Fruit fly (Drosophila melanogaster): ENCODE data around the gene CG32486.

CG32486 gene

DNA sequence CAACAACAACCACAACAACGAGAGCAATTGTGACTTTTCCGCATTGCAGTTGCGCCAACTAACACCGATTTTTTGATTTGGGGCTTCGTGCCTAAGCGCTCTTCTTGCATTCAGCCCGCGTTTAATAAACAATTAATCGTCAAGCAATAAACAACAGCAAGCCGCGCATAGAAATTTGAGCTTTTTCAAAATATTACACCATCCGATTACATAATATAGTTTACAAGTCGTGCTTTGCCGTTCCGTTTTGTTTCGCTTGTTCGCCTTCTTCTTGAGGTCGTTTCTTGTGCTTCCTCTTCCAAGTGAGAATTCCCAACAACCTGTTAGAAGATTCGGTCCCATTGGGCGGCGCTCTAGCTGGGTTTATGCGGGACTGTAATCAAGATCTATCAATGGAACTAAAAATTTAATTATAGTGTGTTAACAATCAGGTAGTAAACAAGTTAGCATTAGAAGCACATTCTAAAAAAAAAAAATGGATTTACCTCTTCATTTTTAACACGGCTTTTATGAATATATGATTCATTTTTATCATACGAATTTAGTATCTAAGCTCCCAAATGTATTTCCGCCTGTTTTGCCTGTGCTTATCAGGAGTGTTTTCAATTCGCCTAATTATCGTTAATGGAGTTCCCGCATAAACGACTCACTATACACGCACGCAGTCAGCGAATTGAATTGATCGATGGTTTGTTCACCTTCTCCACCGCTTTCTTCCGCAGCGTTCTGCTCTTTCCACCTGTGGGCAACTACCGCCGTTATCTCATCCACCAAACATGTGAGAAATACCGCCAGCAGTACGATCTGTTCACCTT lies 34.7 kb downstream of the CG32486 start (continued):
- TF ChIP-seq CG1602 (GFP tag; optimal IDR thresholded peaks at IDR 0.05) (peak; percentile 55), gce (GFP tag; IDR thresholded peaks at IDR 0.05) (peak; percentile 60; the same call in 1 of the 3 replicates), chn (GFP tag; optimal IDR thresholded peaks at IDR 0.05) (peak; percentile 54), hb (GFP tag; IDR thresholded peaks at IDR 0.05; ENCODE audit: partially characterized antibody) (no peak), CG12942 (GFP tag; optimal IDR thresholded peaks at IDR 0.05) (peak; percentile 48), Mes4 (GFP tag; optimal IDR thresholded peaks at IDR 0.05) (peak; percentile 64), chinmo (GFP tag; IDR thresholded peaks at IDR 0.05; ENCODE audit: partially characterized antibody) (peak; percentile 74; the same call in 2 of the 4 replicates), Atf6 (GFP tag; IDR thresholded peaks at IDR 0.05) (peak; percentile 90), CG42726 (GFP tag; IDR thresholded peaks at IDR 0.05; ENCODE audit: partially characterized antibody) (no peak), CG5180 (GFP tag; optimal IDR thresholded peaks at IDR 0.05) (peak; percentile 77), Myb (GFP tag; optimal IDR thresholded peaks at IDR 0.05) (peak; percentile 21), CG43689 (GFP tag; IDR thresholded peaks at IDR 0.05) (peak; percentile 37; the same call in 1 of the 2 replicates), Dll (GFP tag; IDR thresholded peaks at IDR 0.05; ENCODE audit: partially characterized antibody) (0 out of 4 replicates have a peak, but pooled peaks have one; percentile 29)

DNA sequence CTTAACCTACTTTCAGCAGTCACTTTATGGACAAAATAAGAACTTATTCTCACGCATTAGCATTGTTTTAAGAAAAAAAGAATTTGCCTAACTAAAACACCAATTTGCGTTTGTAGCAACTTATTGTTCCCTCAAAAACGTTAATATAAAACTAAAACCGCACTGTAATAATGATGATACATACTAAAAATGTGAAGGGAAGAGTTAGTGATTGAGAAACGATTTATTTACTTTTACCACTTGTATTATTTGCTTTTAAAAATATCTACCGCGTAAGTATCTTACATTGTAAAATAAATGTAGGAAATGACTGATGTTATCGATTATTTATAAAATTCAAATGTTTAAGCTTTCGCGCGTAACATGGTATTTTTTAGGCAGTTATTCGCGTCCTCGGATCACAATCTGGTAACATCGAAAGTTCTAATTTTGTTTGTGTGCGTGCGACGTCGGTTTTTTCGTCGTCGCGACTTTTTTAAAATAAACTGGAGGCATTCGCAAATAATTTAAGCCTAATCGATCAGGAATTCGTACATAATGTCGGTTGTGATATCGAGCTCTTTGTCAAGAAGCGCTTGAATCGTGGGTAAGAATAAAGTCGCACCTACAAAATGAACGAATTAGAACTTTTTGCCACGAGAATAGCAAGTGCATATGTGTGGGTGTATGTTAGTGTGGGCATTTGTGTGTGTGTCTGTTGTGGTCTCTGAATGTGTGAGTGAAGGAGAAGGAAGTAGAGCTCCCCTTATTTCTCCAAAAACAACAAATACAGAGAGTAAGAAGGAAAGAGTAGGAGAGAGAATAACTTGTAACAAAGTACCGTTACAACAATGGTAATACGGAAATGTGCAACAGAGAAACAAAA lies 35.6 kb downstream of the CG32486 start, which contains the start of gene CG2162:
TSS of gene CG2162 (plus strand) at position 418 of the 865 bp plus-strand sequence.
- TF ChIP-seq CTCF (GFP tag; optimal IDR thresholded peaks at IDR 0.05) (peak; percentile 23), Blimp-1 (GFP tag; optimal IDR thresholded peaks at IDR 0.05) (no peak), CG18011 (GFP tag; optimal IDR thresholded peaks at IDR 0.05) (no peak), Ptx1 (GFP tag; IDR thresholded peaks at IDR 0.05) (no peak), CG13894 (tag; optimal IDR thresholded peaks at IDR 0.05) (peak; percentile 27), BEAF-32 (GFP tag; optimal IDR thresholded peaks at IDR 0.05) (peak; percentile 39), HmgZ (tag; optimal IDR thresholded peaks at IDR 0.05) (peak; percentile 35), nau (GFP tag; optimal IDR thresholded peaks at IDR 0.05) (no peak), gro (GFP tag; optimal IDR thresholded peaks at IDR 0.05) (peak; percentile 34), CG10543 (GFP tag; optimal IDR thresholded peaks at IDR 0.05) (peak; percentile 4), hkb (optimal IDR thresholded peaks at IDR 0.05) (no peak), hkb (GFP tag; IDR thresholded peaks at IDR 0.05) (no peak), Aef1 (GFP tag; IDR thresholded peaks at IDR 0.05) (peak; percentile 57), eve (GFP tag; optimal IDR thresholded peaks at IDR 0.05) (peak in 1 of 2 experiments; percentile 82), CG2116 (GFP tag; optimal IDR thresholded peaks at IDR 0.05) (no peak), phol (tag; optimal IDR thresholded peaks at IDR 0.05) (no peak), CG15514 (GFP tag; optimal IDR thresholded peaks at IDR 0.05) (peak; percentile 28), kni (GFP tag; optimal IDR thresholded peaks at IDR 0.05) (peak; percentile 36), Med (GFP tag) (peak; percentile 56), MBD-R2 (GFP tag; IDR thresholded peaks at IDR 0.05) (0 out of 2 replicates have a peak, but pooled peaks have one; percentile 21), CG8478 (optimal IDR thresholded peaks at IDR 0.05) (peak; percentile 89), unc-4 (GFP tag; IDR thresholded peaks at IDR 0.05; ENCODE audit: partially characterized antibody) (peak; percentile 34; the same call in 1 of the 2 replicates), pzg (GFP tag; optimal IDR thresholded peaks at IDR 0.05) (peak; percentile 67), p53 (GFP tag; optimal IDR thresholded peaks at IDR 0.05) (no peak), slbo (GFP tag; IDR thresholded peaks at IDR 0.05) (no peak), CG5180 (GFP tag; optimal IDR thresholded peaks at IDR 0.05) (peak; percentile 40), Sin3A (optimal IDR thresholded peaks at IDR 0.05) (no peak), Trl (optimal IDR thresholded peaks at IDR 0.05) (peak; percentile 27 to 73), Trl (GFP tag; optimal IDR thresholded peaks at IDR 0.05) (no peak), Hey (tag; optimal IDR thresholded peaks at IDR 0.05) (peak; percentile 60), Vsx1 (GFP tag; optimal IDR thresholded peaks at IDR 0.05) (no peak), CG13287 (GFP tag; IDR thresholded peaks at IDR 0.05; ENCODE audit: partially characterized antibody) (peak; percentile 32; the same call in 1 of the 2 replicates), Six4 (GFP tag; optimal IDR thresholded peaks at IDR 0.05) (no peak), amos (GFP tag; IDR thresholded peaks at IDR 0.05; ENCODE audit: partially characterized antibody) (peak; percentile 48)

Data from whole organism, embryonic.